Worm (Caenorhabditis elegans) whole organism, late embryonic: ENCODE results near the gene fbxa-153.
A peak's percentile ranks its signal among the peaks of the same experiment; 100 is the strongest.
"Not testable (repeated sequence)": the region's sequence is repeated elsewhere in the genome, so short reads cannot be mapped to it uniquely, and the experiment has no call there.

Source experiments
- C08G9.2 ChIP-seq: sonication (generic microtip); optimal IDR thresholded peaks from 2 replicates; lab custom pipeline; 2016; ENCODE audit warnings: mild to moderate bottlenecking, missing genetic modification characterization, moderate library complexity, missing compliant biosample characterization
- K02D7.2 ChIP-seq: sonication (generic microtip); optimal IDR thresholded peaks from 2 replicates; lab custom pipeline; 2017; ENCODE audit warnings: mild to moderate bottlenecking, missing genetic modification characterization, missing compliant biosample characterization
- ceh-14 ChIP-seq: sonication (generic microtip); optimal IDR thresholded peaks from 2 replicates; lab custom pipeline; 2016; ENCODE audit warnings: missing genotype, missing genetic modification characterization, missing compliant biosample characterization
- ceh-19 ChIP-seq: fragments of 200-800 bp; sonication (Bioruptor generic); optimal IDR thresholded peaks from 2 replicates; lab custom pipeline; 2018; ENCODE audit warnings: mild to moderate bottlenecking, missing genetic modification characterization, missing compliant biosample characterization
- ceh-22 ChIP-seq: sonication (generic microtip); optimal IDR thresholded peaks from 2 replicates; lab custom pipeline; 2017; ENCODE audit warnings: missing biosample characterization, missing genetic modification characterization
- ceh-30 ChIP-seq: fragments of 150-350 bp; optimal IDR thresholded peaks from 2 replicates; lab custom pipeline; 2014; ENCODE audit warnings: missing biosample characterization, missing genetic modification characterization
- ceh-31 ChIP-seq: sonication (generic microtip); optimal IDR thresholded peaks from 2 replicates; lab custom pipeline; 2016; ENCODE audit warnings: missing genetic modification characterization, missing compliant biosample characterization
- ceh-34 ChIP-seq: sonication (generic microtip); optimal IDR thresholded peaks from 2 replicates; lab custom pipeline; 2016; ENCODE audit warnings: mild to moderate bottlenecking, missing genetic modification characterization, missing compliant biosample characterization
- ceh-48 ChIP-seq: sonication (generic microtip); optimal IDR thresholded peaks from 2 replicates; lab custom pipeline; 2016; ENCODE audit warnings: missing genetic modification characterization, inconsistent platforms, missing compliant biosample characterization
- ceh-9 ChIP-seq: sonication (generic microtip); optimal IDR thresholded peaks from 2 replicates; lab custom pipeline; 2016; ENCODE audit warnings: mild to moderate bottlenecking, missing genetic modification characterization, inconsistent platforms, missing compliant biosample characterization
- che-1 ChIP-seq: sonication (generic microtip); optimal IDR thresholded peaks from 2 replicates; lab custom pipeline; 2016; ENCODE audit warnings: mild to moderate bottlenecking, missing genetic modification characterization, missing compliant biosample characterization
- elt-2 ChIP-seq: sonication (generic microtip); optimal IDR thresholded peaks from 2 replicates; lab custom pipeline; 2016; ENCODE audit warnings: missing genetic modification reagents, missing genetic modification characterization, missing compliant biosample characterization
- elt-4 ChIP-seq: sonication (generic microtip); optimal IDR thresholded peaks from 2 replicates; lab custom pipeline; 2016; ENCODE audit warnings: missing genetic modification characterization, missing compliant biosample characterization
- ets-4 ChIP-seq: sonication (generic microtip); optimal IDR thresholded peaks from 2 replicates; lab custom pipeline; 2016; ENCODE audit warnings: missing genetic modification characterization, missing compliant biosample characterization
- eyg-1 ChIP-seq: sonication (generic microtip); optimal IDR thresholded peaks from 2 replicates; lab custom pipeline; 2016; ENCODE audit warnings: missing genotype, missing genetic modification characterization, missing compliant biosample characterization
- fax-1 ChIP-seq: sonication (generic microtip); optimal IDR thresholded peaks from 2 replicates; lab custom pipeline; 2016; ENCODE audit warnings: missing genotype, missing genetic modification characterization, missing compliant biosample characterization
- fkh-10 ChIP-seq: fragments of 150-350 bp; optimal IDR thresholded peaks from 2 replicates; lab custom pipeline; 2014; ENCODE audit warnings: missing biosample characterization, missing genetic modification reagents, missing genetic modification characterization
- fkh-6 ChIP-seq: sonication (generic microtip); optimal IDR thresholded peaks from 2 replicates; lab custom pipeline; 2016; ENCODE audit warnings: missing genetic modification characterization, missing compliant biosample characterization
- gmeb-2 ChIP-seq: sonication (generic microtip); optimal IDR thresholded peaks from 2 replicates; lab custom pipeline; 2016; ENCODE audit warnings: missing genetic modification characterization, inconsistent platforms, missing compliant biosample characterization
- hlh-15 ChIP-seq: sonication (generic microtip); optimal IDR thresholded peaks from 2 replicates; lab custom pipeline; 2016; ENCODE audit warnings: missing genetic modification characterization, missing compliant biosample characterization
- lin-11 ChIP-seq: fragments of 200-800 bp; sonication (Bioruptor generic); optimal IDR thresholded peaks from 2 replicates; lab custom pipeline; 2018; ENCODE audit warnings: mild to moderate bottlenecking, missing genetic modification characterization, missing compliant biosample characterization
- madf-2 ChIP-seq: sonication (generic microtip); optimal IDR thresholded peaks from 2 replicates; lab custom pipeline; 2017; ENCODE audit warnings: missing genetic modification characterization, missing compliant biosample characterization
- nfya-1 ChIP-seq: sonication (generic microtip); optimal IDR thresholded peaks from 2 replicates; lab custom pipeline; 2017; ENCODE audit warnings: missing genetic modification characterization, mild to moderate bottlenecking, missing compliant biosample characterization, antibody characterized with exemption, moderate library complexity
- nhr-11 ChIP-seq: fragments of 150-350 bp; optimal IDR thresholded peaks from 2 replicates; lab custom pipeline; 2014; ENCODE audit warnings: missing biosample characterization, missing genetic modification characterization
- pat-9 ChIP-seq: fragments of 200-800 bp; sonication (Bioruptor generic); optimal IDR thresholded peaks from 2 replicates; lab custom pipeline; 2018; ENCODE audit warnings: mild to moderate bottlenecking, missing genetic modification characterization, moderate library complexity, missing compliant biosample characterization
- pax-1 ChIP-seq: fragments of 150-350 bp; optimal IDR thresholded peaks from 2 replicates; lab custom pipeline; 2014; ENCODE audit warnings: missing biosample characterization, missing genetic modification characterization
- pha-2 ChIP-seq: sonication (generic microtip); optimal IDR thresholded peaks from 2 replicates; lab custom pipeline; 2017; ENCODE audit warnings: mild to moderate bottlenecking, missing genetic modification characterization, missing compliant biosample characterization
- ref-2 ChIP-seq: sonication (generic microtip); optimal IDR thresholded peaks from 2 replicates; lab custom pipeline; 2016; ENCODE audit warnings: missing genetic modification characterization, missing compliant biosample characterization
- rnt-1 ChIP-seq: sonication (generic microtip); optimal IDR thresholded peaks from 2 replicates; lab custom pipeline; 2016; ENCODE audit warnings: missing genetic modification characterization, missing compliant biosample characterization
- sox-4 ChIP-seq: sonication (generic microtip); optimal IDR thresholded peaks from 2 replicates; lab custom pipeline; 2017; ENCODE audit warnings: mild to moderate bottlenecking, missing genetic modification characterization, inconsistent platforms, missing compliant biosample characterization
- tbx-2 ChIP-seq: sonication (generic microtip); optimal IDR thresholded peaks from 2 replicates; lab custom pipeline; 2016; ENCODE audit warnings: missing genetic modification characterization, missing compliant biosample characterization
- unc-3 ChIP-seq, 2 experiments: fragments of 200-800 bp in 1 of 2; sonication (Bioruptor generic) in 1 of 2; sonication (generic microtip) in 1 of 2; conservative IDR thresholded peaks in 1 of 2; optimal IDR thresholded peaks in 1 of 2; 2 replicates each; pipeline versions ENCODE4 v1.3.6 to Lab custom; 2016 to 2022; ENCODE audit warnings: missing compliant biosample characterization in 2 of 2, missing genetic modification characterization in 2 of 2, missing genetic modification reagents in 1 of 2
- unc-55 ChIP-seq: sonication (generic microtip); optimal IDR thresholded peaks from 2 replicates; lab custom pipeline; 2017; ENCODE audit warnings: missing biosample characterization, missing genetic modification reagents, missing genetic modification characterization
- zip-5 ChIP-seq: sonication (generic microtip); optimal IDR thresholded peaks from 2 replicates; lab custom pipeline; 2016; ENCODE audit warnings: missing genetic modification characterization, missing compliant biosample characterization

The fbxa-153 gene

DNA sequence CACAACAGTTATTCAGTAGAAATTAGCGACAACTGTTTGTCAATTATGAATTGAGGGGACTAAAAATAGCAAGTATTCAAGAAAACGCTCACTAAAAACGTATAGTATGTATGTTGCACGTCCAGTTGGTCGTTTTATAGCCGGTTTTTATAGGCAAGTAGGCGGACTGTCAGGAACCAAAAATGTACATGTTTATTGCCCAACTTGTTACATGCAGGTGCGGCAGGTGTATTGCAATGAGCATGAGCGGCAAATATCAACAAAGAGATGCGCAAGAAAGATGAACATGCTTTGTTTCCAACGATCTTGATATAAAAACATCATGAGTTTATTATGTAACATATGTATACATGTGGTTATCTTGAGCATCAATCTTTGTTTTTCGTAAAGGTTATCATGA lies 10.4 kb downstream of the fbxa-153 start, which contains the start of gene B0391.14:
B0391.14 (minus strand) TSS at position 101 of the 400 bp plus-strand sequence.
- TF ChIP-seq fax-1 (tag; lab: Kevin White, UChicago); K02D7.2; pha-2 (tag; lab: Kevin White, UChicago): not testable (repeated sequence)

DNA sequence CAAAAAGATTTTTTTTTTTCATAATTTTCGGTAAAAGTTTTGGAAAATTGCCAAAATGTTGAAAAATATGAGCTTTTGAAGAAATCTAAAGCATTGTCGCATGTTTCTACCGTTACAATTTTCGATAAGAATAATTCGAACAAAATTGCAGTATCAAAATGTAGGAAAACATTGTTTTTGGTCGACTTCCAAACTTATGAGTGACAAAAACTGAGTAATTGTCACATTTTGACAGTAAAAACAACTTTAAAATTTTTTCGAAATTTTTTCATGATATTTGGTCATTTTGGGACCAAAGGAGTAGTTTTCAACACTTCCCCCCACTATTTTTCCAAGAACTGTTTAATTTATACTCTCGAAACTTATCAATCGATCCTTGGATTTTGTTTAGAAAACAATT lies 15.6 kb downstream of the fbxa-153 start, which contains the start of gene fbxa-139:
fbxa-139 (minus strand) TSS at position 101 of the 400 bp plus-strand sequence.
- TF ChIP-seq madf-2 (tag; lab: Kevin White, UChicago) (no peak), sox-4 (tag; lab: Kevin White, UChicago) (no peak), lin-11 (no peak), ceh-34 (tag; lab: Kevin White, UChicago) (no peak), gmeb-2 (tag; lab: Kevin White, UChicago) (no peak), elt-2 (tag; lab: Kevin White, UChicago) (no peak), ceh-22 (tag; lab: Kevin White, UChicago) (no peak), ceh-14 (tag; lab: Kevin White, UChicago) (no peak), C08G9.2 (tag; lab: Kevin White, UChicago) (no peak), elt-4 (tag; lab: Kevin White, UChicago) (no peak), eyg-1 (tag; lab: Kevin White, UChicago) (no peak), fkh-6 (tag; lab: Kevin White, UChicago) (no peak), ceh-48 (tag; lab: Kevin White, UChicago) (no peak), ceh-31 (tag; lab: Kevin White, UChicago) (no peak), pax-1 (tag; lab: Kevin White, UChicago) (no peak), hlh-15 (no peak), nhr-11 (tag; lab: Kevin White, UChicago) (no peak)

DNA sequence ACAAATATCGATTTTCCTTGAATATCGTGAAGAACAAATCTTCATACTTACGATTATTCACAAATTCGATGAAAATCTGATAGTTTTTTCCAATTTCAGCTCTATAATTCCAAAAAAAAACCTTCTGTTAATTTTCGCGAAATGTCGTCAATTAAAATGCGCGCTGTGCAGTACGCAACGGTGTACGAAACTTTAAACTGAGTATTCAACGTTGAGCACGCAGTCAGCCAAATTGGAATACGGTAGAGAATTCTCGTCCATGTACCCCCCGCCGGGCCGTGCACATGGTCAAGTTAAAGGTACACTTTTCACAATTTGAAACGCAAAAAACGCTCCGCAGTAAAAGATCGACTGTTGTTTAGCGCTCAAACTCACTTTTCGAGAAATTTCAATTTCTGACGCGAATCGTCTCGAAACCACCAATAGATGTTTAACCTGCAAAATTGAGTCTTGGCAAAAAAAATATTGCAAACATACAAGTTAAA lies 20.0 kb downstream of the fbxa-153 start, which contains the start of gene F28F8.7:
F28F8.7 (minus strand) TSS at position 435 of the 485 bp plus-strand sequence.
- TF ChIP-seq ref-2 = peak; percentile 29

DNA sequence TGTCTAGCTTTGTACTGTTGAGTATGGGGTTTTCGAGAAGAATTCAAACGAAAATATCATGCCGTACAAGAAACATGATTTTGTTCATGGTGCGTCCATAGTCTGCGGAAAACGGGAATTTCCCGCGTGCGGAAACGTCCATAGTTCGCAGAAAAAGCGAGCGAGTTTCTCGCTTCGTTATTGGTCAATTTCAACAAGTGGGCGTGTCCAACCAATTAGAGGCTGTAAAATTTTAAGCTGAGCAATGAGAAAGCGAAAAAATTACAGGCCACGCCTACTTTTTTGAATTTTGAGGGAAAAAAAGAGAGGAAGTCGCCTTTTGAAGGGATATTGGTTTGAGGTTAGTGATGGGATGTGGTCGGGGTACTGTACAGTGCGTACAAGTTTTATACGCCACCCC lies 28.7 kb downstream of the fbxa-153 start:
- TF ChIP-seq nfya-1 (tag; lab: Kevin White, UChicago) = peak; percentile 30
- TF ChIP-seq, all 69 proteins: peak for 1; not testable (repeated sequence) for 68

DNA sequence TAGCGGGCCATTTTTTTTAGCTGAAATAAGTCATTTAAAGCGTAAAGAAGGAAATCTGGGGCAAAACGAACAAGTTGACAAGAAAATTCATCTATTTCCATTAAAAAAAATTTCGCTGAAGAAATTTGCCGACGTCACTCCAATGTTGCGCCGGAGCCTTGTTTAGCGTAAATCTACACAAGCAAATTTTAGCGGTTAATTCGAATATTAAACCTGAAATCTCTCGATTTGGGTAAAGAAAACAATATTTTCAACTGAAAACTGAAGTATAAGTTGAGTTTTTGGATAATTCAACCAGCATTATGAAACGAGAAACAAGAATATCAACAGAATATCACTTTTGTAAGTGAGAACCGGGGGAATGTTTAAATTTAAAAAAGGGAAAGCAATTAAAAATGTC lies 31.8 kb downstream of the fbxa-153 start, which contains the start of gene F28F8.9:
F28F8.9 (minus strand) TSS at position 288 of the 400 bp plus-strand sequence.
- no peak for TF ChIP-seq fkh-10
- TF ChIP-seq nfya-1 (tag; lab: Kevin White, UChicago) = peak; percentile 31

DNA sequence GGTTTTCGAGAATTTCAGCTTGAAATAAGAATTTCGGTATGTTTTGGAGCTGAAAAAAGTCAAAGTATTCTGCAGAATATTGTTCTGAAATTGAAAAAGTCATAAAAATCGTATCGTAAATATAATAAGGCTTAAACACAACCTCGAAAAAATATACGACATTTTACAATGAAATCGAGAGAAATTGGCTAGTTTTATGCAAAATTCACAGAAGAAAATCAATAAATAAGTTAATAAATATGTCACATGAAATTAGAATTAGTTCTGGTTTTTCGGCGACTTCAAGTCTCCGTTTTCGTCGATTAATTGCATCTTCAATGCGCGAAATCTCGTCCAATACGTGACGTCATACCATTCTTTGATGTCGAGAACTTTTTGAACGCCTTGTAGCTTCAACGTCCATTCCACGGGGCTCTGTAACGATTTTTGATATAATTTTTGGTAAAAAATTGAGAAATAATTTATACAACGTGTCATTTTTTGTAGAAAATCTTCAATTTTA lies 32.7 kb downstream of the fbxa-153 start, which contains the start of gene atx-3:
atx-3 (minus strand) TSS at position 51 of the 502 bp plus-strand sequence.
- TF ChIP-seq rnt-1 (tag; lab: Kevin White, UChicago) (no peak), unc-3 (GFP tag; conservative IDR thresholded peaks at IDR 0.05; lab: Robert Waterston, UW) (no peak), unc-3 (tag; optimal IDR thresholded peaks at IDR 0.05; lab: Kevin White, UChicago) (no peak), pat-9 (tag; lab: Kevin White, UChicago) (no peak), che-1 (tag; lab: Kevin White, UChicago) (no peak), unc-55 (GFP tag; lab: Kevin White, UChicago) (no peak), tbx-2 (no peak), sox-4 (tag; lab: Kevin White, UChicago) (no peak), zip-5 (tag; lab: Kevin White, UChicago) (no peak), C08G9.2 (tag; lab: Kevin White, UChicago) (no peak), ceh-19 (GFP tag; lab: Kevin White, UChicago) (no peak), ceh-30 (tag; lab: Kevin White, UChicago) (no peak), ceh-9 (tag; lab: Kevin White, UChicago) (no peak), K02D7.2 (no peak), gmeb-2 (tag; lab: Kevin White, UChicago) (no peak), ets-4 (tag; lab: Kevin White, UChicago) (no peak)
- TF ChIP-seq, all 69 proteins: peak for 0
